Worm (Caenorhabditis elegans) whole organism, young adult: ENCODE results near the gene spp-19.

ENCODE experiments used
- B0261.1 ChIP-seq: sonication (generic microtip); optimal IDR thresholded peaks from 2 replicates; lab custom pipeline; 2016; ENCODE audit warnings: mild to moderate bottlenecking, missing genetic modification characterization, moderate library complexity, missing compliant biosample characterization
- B0336.3 ChIP-seq: fragments of 200-800 bp; sonication (Bioruptor generic); IDR thresholded peaks from 2 replicates; pipeline ENCODE4 v1.3.6; 2022; ENCODE audit warnings: missing genetic modification characterization, missing compliant biosample characterization
- F22D6.2 ChIP-seq: sonication (generic microtip); optimal IDR thresholded peaks from 2 replicates; lab custom pipeline; 2016; ENCODE audit warnings: mild to moderate bottlenecking, missing genetic modification characterization, missing compliant biosample characterization
- F33H1.4 ChIP-seq: fragments of 200-800 bp; sonication (Bioruptor generic); IDR thresholded peaks from 2 replicates; pipeline ENCODE4 v1.3.6; 2022; ENCODE audit warnings: missing genetic modification reagents, missing genetic modification characterization, missing compliant biosample characterization
- F39B2.1 ChIP-seq: fragments of 200-800 bp; sonication (Bioruptor generic); IDR thresholded peaks from 2 replicates; pipeline ENCODE4 v1.3.6; 2022; ENCODE audit warnings: missing genetic modification reagents, missing genetic modification characterization, missing compliant biosample characterization
- F49E8.2 ChIP-seq: sonication (generic microtip); optimal IDR thresholded peaks from 3 replicates; lab custom pipeline; 2017; ENCODE audit warnings: missing genetic modification characterization, mild to moderate bottlenecking, missing compliant biosample characterization, antibody characterized with exemption, moderate library complexity; ENCODE audit not compliant: insufficient read depth
- K11D2.4 ChIP-seq: fragments of 200-800 bp; sonication (Bioruptor generic); IDR thresholded peaks from 2 replicates; pipeline ENCODE4 v1.3.6; 2022; ENCODE audit warnings: missing genetic modification reagents, missing genetic modification characterization, missing compliant biosample characterization
- T07F8.4 ChIP-seq: sonication (generic microtip); optimal IDR thresholded peaks from 2 replicates; lab custom pipeline; 2016; ENCODE audit warnings: mild to moderate bottlenecking, missing genetic modification characterization, moderate library complexity, missing compliant biosample characterization
- T26A5.8 ChIP-seq: sonication (generic microtip); optimal IDR thresholded peaks from 2 replicates; lab custom pipeline; 2016; ENCODE audit warnings: missing genetic modification characterization, missing compliant biosample characterization
- Y53F4B.3 ChIP-seq: fragments of 200-800 bp; sonication (Bioruptor generic); IDR thresholded peaks from 2 replicates; pipeline ENCODE4 v1.3.6; 2022; ENCODE audit warnings: missing genetic modification reagents, missing genetic modification characterization, missing compliant biosample characterization
- Y56A3A.18 ChIP-seq: fragments of 200-800 bp; sonication (Bioruptor generic); IDR thresholded peaks from 2 replicates; pipeline ENCODE4 v1.3.6; 2022; ENCODE audit warnings: missing genetic modification reagents, missing genetic modification characterization, missing compliant biosample characterization
- Y67H2A.10 ChIP-seq: fragments of 200-800 bp; sonication (Bioruptor generic); conservative IDR thresholded peaks from 2 replicates; pipeline ENCODE4 v1.3.6; 2022; ENCODE audit warnings: missing genetic modification reagents, missing genetic modification characterization, missing compliant biosample characterization
- Y79H2A.3 ChIP-seq: fragments of 200-800 bp; sonication (Bioruptor generic); conservative IDR thresholded peaks from 2 replicates; pipeline ENCODE4 v1.3.6; 2022; ENCODE audit warnings: missing genetic modification reagents, missing genetic modification characterization, missing compliant biosample characterization
- ZK185.1 ChIP-seq: sonication (generic microtip); optimal IDR thresholded peaks from 2 replicates; lab custom pipeline; 2016; ENCODE audit warnings: mild to moderate bottlenecking, missing genetic modification characterization, missing compliant biosample characterization; ENCODE audit not compliant: poor library complexity, severe bottlenecking
- atf-7 ChIP-seq: sonication (generic microtip); optimal IDR thresholded peaks from 2 replicates; lab custom pipeline; 2017; ENCODE audit warnings: mild to moderate bottlenecking, missing genetic modification characterization, missing compliant biosample characterization
- bed-1 ChIP-seq: fragments of 200-800 bp; sonication (Bioruptor generic); IDR thresholded peaks from 2 replicates; pipeline ENCODE4 v1.3.6; 2022; ENCODE audit warnings: missing genetic modification reagents, missing genetic modification characterization, missing compliant biosample characterization
- ceh-27 ChIP-seq: fragments of 200-800 bp; sonication (Bioruptor generic); optimal IDR thresholded peaks from 2 replicates; lab custom pipeline; 2018; ENCODE audit warnings: mild to moderate bottlenecking, missing genetic modification characterization, moderate library complexity, missing compliant biosample characterization
- ceh-40 ChIP-seq: fragments of 200-800 bp; sonication (Bioruptor generic); IDR thresholded peaks from 2 replicates; pipeline ENCODE4 v1.3.6; 2022; ENCODE audit warnings: missing genetic modification characterization, missing compliant biosample characterization
- ceh-58 ChIP-seq: fragments of 200-800 bp; sonication (Bioruptor generic); IDR thresholded peaks from 2 replicates; pipeline ENCODE4 v1.3.6; 2022; ENCODE audit warnings: missing genetic modification characterization, missing compliant biosample characterization
- ceh-79 ChIP-seq: sonication (generic microtip); optimal IDR thresholded peaks from 2 replicates; lab custom pipeline; 2017; ENCODE audit warnings: mild to moderate bottlenecking, missing genetic modification characterization, missing compliant biosample characterization
- dpff-1 ChIP-seq: sonication (generic microtip); optimal IDR thresholded peaks from 2 replicates; lab custom pipeline; 2017; ENCODE audit warnings: mild to moderate bottlenecking, missing genetic modification characterization, missing compliant biosample characterization
- dpl-1 ChIP-seq: fragments of 150-350 bp; optimal IDR thresholded peaks from 2 replicates; lab custom pipeline; 2014; ENCODE audit warnings: missing biosample characterization, missing genetic modification reagents, missing genetic modification characterization
- fkh-3 ChIP-seq: sonication (generic microtip); optimal IDR thresholded peaks from 2 replicates; lab custom pipeline; 2016; ENCODE audit warnings: mild to moderate bottlenecking, missing genetic modification characterization, missing compliant biosample characterization
- gei-17 ChIP-seq: fragments of 200-800 bp; sonication (Bioruptor generic); optimal IDR thresholded peaks from 2 replicates; lab custom pipeline; 2018; ENCODE audit warnings: mild to moderate bottlenecking, missing genetic modification characterization, missing compliant biosample characterization
- hmg-20 ChIP-seq: fragments of 200-800 bp; sonication (Bioruptor generic); IDR thresholded peaks from 2 replicates; pipeline ENCODE4 v1.3.6; 2022; ENCODE audit warnings: missing genetic modification reagents, missing genetic modification characterization, missing compliant biosample characterization
- hsf-1 ChIP-seq: fragments of 200-800 bp; sonication (Bioruptor generic); IDR thresholded peaks from 2 replicates; pipeline ENCODE4 v1.3.6; 2022; ENCODE audit warnings: missing genetic modification reagents, missing genetic modification characterization, missing compliant biosample characterization
- let-526 ChIP-seq: fragments of 200-800 bp; sonication (Bioruptor generic); IDR thresholded peaks from 2 replicates; pipeline ENCODE4 v1.3.6; 2022; ENCODE audit warnings: missing genetic modification reagents, missing genetic modification characterization, missing compliant biosample characterization
- lin-35 ChIP-seq, 3 experiments: fragments of 150-350 bp in 2 of 3; sonication (generic microtip) in 1 of 3; optimal IDR thresholded peaks; 2 replicates each; lab custom pipeline; 2014 to 2018; ENCODE audit warnings: missing biosample characterization in 3 of 3, missing genetic modification characterization in 3 of 3, missing genetic modification reagents in 3 of 3
- lsy-27 ChIP-seq: sonication (generic microtip); optimal IDR thresholded peaks from 2 replicates; lab custom pipeline; 2017; ENCODE audit warnings: missing genetic modification characterization, mild to moderate bottlenecking, missing compliant biosample characterization, antibody characterized with exemption, missing genotype, borderline replicate concordance; ENCODE audit not compliant: insufficient read depth
- madf-3 ChIP-seq: fragments of 200-800 bp; sonication (Bioruptor generic); IDR thresholded peaks from 2 replicates; pipeline ENCODE4 v1.3.6; 2022; ENCODE audit warnings: missing genetic modification reagents, missing genetic modification characterization, missing compliant biosample characterization
- mes-4 ChIP-seq: sonication (generic microtip); optimal IDR thresholded peaks from 2 replicates; lab custom pipeline; 2016; ENCODE audit warnings: missing genotype, missing genetic modification characterization, missing compliant biosample characterization
- mxl-1 ChIP-seq: sonication (generic microtip); optimal IDR thresholded peaks from 2 replicates; lab custom pipeline; 2016; ENCODE audit warnings: missing genetic modification characterization, missing compliant biosample characterization
- nfya-1 ChIP-seq: sonication (generic microtip); optimal IDR thresholded peaks from 2 replicates; lab custom pipeline; 2017; ENCODE audit warnings: antibody characterized with exemption, missing compliant biosample characterization, missing genetic modification characterization, borderline replicate concordance; ENCODE audit not compliant: insufficient read depth
- nfya-2 ChIP-seq: fragments of 200-800 bp; sonication (Bioruptor generic); IDR thresholded peaks from 2 replicates; pipeline ENCODE4 v1.3.6; 2022; ENCODE audit warnings: missing genetic modification reagents, missing genetic modification characterization, missing compliant biosample characterization
- nfyb-1 ChIP-seq: fragments of 200-800 bp; sonication (Bioruptor generic); IDR thresholded peaks from 2 replicates; pipeline ENCODE4 v1.3.6; 2022; ENCODE audit warnings: missing genetic modification reagents, missing genetic modification characterization, missing compliant biosample characterization
- nhr-27 ChIP-seq: fragments of 200-800 bp; sonication (Bioruptor generic); optimal IDR thresholded peaks from 2 replicates; lab custom pipeline; 2018; ENCODE audit warnings: mild to moderate bottlenecking, missing genetic modification characterization, moderate library complexity, missing compliant biosample characterization
- pha-4 ChIP-seq: fragments of 150-350 bp; sonication (generic microtip); optimal IDR thresholded peaks from 2 replicates; lab custom pipeline; 2014; ENCODE audit warnings: missing biosample characterization, missing genetic modification reagents, missing genetic modification characterization
- rcor-1 ChIP-seq: fragments of 200-800 bp; sonication (Bioruptor generic); IDR thresholded peaks from 2 replicates; pipeline ENCODE4 v1.3.6; 2022; ENCODE audit warnings: missing genetic modification reagents, missing genetic modification characterization, missing compliant biosample characterization
- rpc-1 ChIP-seq, 2 experiments: fragments of 150-350 bp in 1 of 2; sonication (generic microtip) in 1 of 2; optimal IDR thresholded peaks; 2 replicates each; lab custom pipeline; 2014 to 2018; ENCODE audit warnings: missing biosample characterization in 1 of 2, missing genetic modification characterization in 1 of 2, missing genetic modification reagents in 1 of 2, missing genotype in 1 of 2
- snpc-3.4 ChIP-seq: sonication (generic microtip); optimal IDR thresholded peaks from 2 replicates; lab custom pipeline; 2017; ENCODE audit warnings: missing genetic modification characterization, mild to moderate bottlenecking, missing compliant biosample characterization, antibody characterized with exemption, moderate library complexity, missing genotype, missing genetic modification reagents
- somi-1 ChIP-seq: fragments of 200-800 bp; sonication (Bioruptor generic); optimal IDR thresholded peaks from 2 replicates; lab custom pipeline; 2018; ENCODE audit warnings: mild to moderate bottlenecking, missing genetic modification characterization, missing compliant biosample characterization
- sptf-2 ChIP-seq: fragments of 200-800 bp; sonication (Bioruptor generic); optimal IDR thresholded peaks from 2 replicates; lab custom pipeline; 2018; ENCODE audit warnings: mild to moderate bottlenecking, missing genetic modification characterization, missing compliant biosample characterization
- tbx-9 ChIP-seq: sonication (generic microtip); optimal IDR thresholded peaks from 2 replicates; lab custom pipeline; 2016; ENCODE audit warnings: borderline replicate concordance, missing genetic modification characterization, inconsistent platforms, missing compliant biosample characterization
- unc-62 ChIP-seq: fragments of 150-350 bp; optimal IDR thresholded peaks from 2 replicates; lab custom pipeline; 2014; ENCODE audit warnings: missing biosample characterization, missing genetic modification reagents, missing genetic modification characterization
- ztf-22 ChIP-seq: fragments of 200-800 bp; sonication (Bioruptor generic); optimal IDR thresholded peaks from 2 replicates; lab custom pipeline; 2018; ENCODE audit warnings: mild to moderate bottlenecking, missing genetic modification characterization, moderate library complexity, missing compliant biosample characterization

Gene spp-19

ce11 chrV:6516491-6517304 is 44.8 kb downstream of the spp-19 start, which contains the start of gene mdh-1 (continued):
- TF ChIP-seq lin-35 (GFP tag; optimal IDR thresholded peaks at IDR 0.05; lab: Kevin White, UChicago): no peak
- TF ChIP-seq gei-17 (GFP tag; lab: Kevin White, UChicago): no peak
- no peak for TF ChIP-seq tbx-9 (tag; lab: Kevin White, UChicago)
- no peak for TF ChIP-seq F33H1.4 (GFP tag; lab: Robert Waterston, UW)
- no peak for TF ChIP-seq Y67H2A.10 (GFP tag; lab: Robert Waterston, UW)
- no peak for TF ChIP-seq dpl-1 (GFP tag; lab: Kevin White, UChicago)
- no peak for TF ChIP-seq F49E8.2 (tag; lab: Kevin White, UChicago)
- no peak for TF ChIP-seq somi-1 (GFP tag; lab: Kevin White, UChicago)
- no peak for TF ChIP-seq ceh-79 (tag; lab: Kevin White, UChicago)
- TF ChIP-seq mxl-1 (tag; lab: Kevin White, UChicago): no peak
- no peak for TF ChIP-seq T07F8.4 (tag; lab: Kevin White, UChicago)
- TF ChIP-seq rcor-1 (GFP tag; lab: Robert Waterston, UW): no peak
- no peak for TF ChIP-seq fkh-3
- no peak for TF ChIP-seq F39B2.1
- no peak for TF ChIP-seq ceh-58 (GFP tag; lab: Robert Waterston, UW)
- TF ChIP-seq B0336.3: no peak
- no peak for TF ChIP-seq hsf-1
- TF ChIP-seq T26A5.8 (tag; lab: Kevin White, UChicago): no peak

DNA sequence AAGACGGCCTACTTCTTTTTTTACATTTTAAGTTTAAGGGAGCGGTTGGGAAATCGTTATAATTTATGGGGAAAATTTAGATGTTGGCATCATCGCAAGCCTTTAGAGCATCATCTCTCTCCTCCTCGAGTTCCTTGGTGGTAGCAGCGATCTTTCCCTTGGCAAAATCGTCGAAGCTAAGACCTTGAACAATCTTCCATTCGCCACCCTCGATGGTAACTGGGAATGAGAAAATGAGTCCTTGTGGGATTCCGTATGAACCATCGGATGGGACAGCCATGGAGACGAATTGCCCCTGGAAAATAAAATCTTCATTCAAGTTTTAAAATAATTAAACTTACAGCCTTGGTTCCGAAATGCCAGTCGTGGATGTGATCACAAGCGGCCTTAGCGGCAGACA is 46.1 kb downstream of the spp-19 start:
- TF ChIP-seq Y53F4B.3 (GFP tag; lab: Robert Waterston, UW) (no peak), bed-1 (0 out of 2 replicates have a peak, but pooled peaks have one; percentile 27), hmg-20 (GFP tag; lab: Robert Waterston, UW) (peak; percentile 4; the same call in 1 of the 2 replicates), dpff-1 (tag; lab: Kevin White, UChicago) (no peak), ceh-27 (no peak), sptf-2 (GFP tag; lab: Kevin White, UChicago) (no peak), nhr-27 (tag; lab: Kevin White, UChicago) (no peak), nfya-2 (GFP tag; lab: Robert Waterston, UW) (0 out of 2 replicates have a peak, but pooled peaks have one; percentile 34), Y79H2A.3 (GFP tag; lab: Robert Waterston, UW) (no peak), nfya-1 (no peak), rpc-1 (optimal IDR thresholded peaks at IDR 0.05; lab: Kevin White, UChicago) (no peak), rpc-1 (tag; optimal IDR thresholded peaks at IDR 0.05; lab: Kevin White, UChicago) (no peak), snpc-3.4 (no peak), B0336.3 (peak; percentile 37; the same call in 1 of the 2 replicates), ZK185.1 (tag; lab: Kevin White, UChicago) (peak; percentile 59), fkh-3 (no peak), B0261.1 (tag; lab: Kevin White, UChicago) (no peak), gei-17 (GFP tag; lab: Kevin White, UChicago) (no peak), pha-4 (tag; lab: Kevin White, UChicago) (peak; percentile 21), mes-4 (tag; lab: Kevin White, UChicago) (no peak), ceh-40 (GFP tag; lab: Robert Waterston, UW) (no peak), mxl-1 (tag; lab: Kevin White, UChicago) (no peak), atf-7 (tag; lab: Kevin White, UChicago) (no peak), let-526 (no peak), ztf-22 (GFP tag; lab: Kevin White, UChicago) (no peak), K11D2.4 (GFP tag; lab: Robert Waterston, UW) (no peak), lsy-27 (tag; lab: Kevin White, UChicago) (no peak), F22D6.2 (tag; lab: Kevin White, UChicago) (no peak), madf-3 (GFP tag; lab: Robert Waterston, UW) (peak; percentile 55; the same call in 1 of the 2 replicates), F33H1.4 (GFP tag; lab: Robert Waterston, UW) (no peak), Y56A3A.18 (GFP tag; lab: Robert Waterston, UW) (no peak), unc-62 (no peak), nfyb-1 (GFP tag; lab: Robert Waterston, UW) (no peak)
